Fruit fly (Drosophila melanogaster) whole organism, embryonic: ENCODE results near the gene CG5938.

Experiments used
- Bgb ChIP-seq: fragments of 200-800 bp; sonication (Bioruptor generic); IDR thresholded peaks from 2 replicates; pipeline ENCODE4 v1.3.6; 2022; ENCODE audit warnings: missing biosample characterization, missing genetic modification characterization; ENCODE audit not compliant: partially characterized antibody
- BtbVII ChIP-seq: fragments of 200-800 bp; sonication (Bioruptor generic); optimal IDR thresholded peaks from 3 replicates; lab custom pipeline; 2017; ENCODE audit warnings: missing biosample characterization, mild to moderate bottlenecking, missing genetic modification characterization
- CG10209 ChIP-seq: fragments of 200-800 bp; sonication (Bioruptor generic); optimal IDR thresholded peaks from 3 replicates; lab custom pipeline; 2017; ENCODE audit warnings: missing biosample characterization, mild to moderate bottlenecking, missing genetic modification characterization, missing genetic modification reagents
- CG10565 ChIP-seq: fragments of 200-800 bp; sonication (Bioruptor generic); optimal IDR thresholded peaks from 3 replicates; lab custom pipeline; 2016; ENCODE audit warnings: missing biosample characterization, mild to moderate bottlenecking, missing genetic modification characterization
- CG11696 ChIP-seq: fragments of 200-800 bp; sonication (Bioruptor generic); IDR thresholded peaks from 2 replicates; pipeline ENCODE4 v1.3.6; 2022; ENCODE audit warnings: missing biosample characterization, missing genetic modification characterization
- CG12155 ChIP-seq: fragments of 200-800 bp; sonication (Bioruptor generic); optimal IDR thresholded peaks from 3 replicates; lab custom pipeline; 2016; ENCODE audit warnings: missing biosample characterization, missing genetic modification characterization
- CG12219 ChIP-seq: fragments of 200-800 bp; sonication (Bioruptor generic); optimal IDR thresholded peaks from 3 replicates; lab custom pipeline; 2018; ENCODE audit warnings: missing biosample characterization, mild to moderate bottlenecking, missing genetic modification characterization
- CG12942 ChIP-seq: fragments of 200-800 bp; sonication (Bioruptor generic); optimal IDR thresholded peaks from 3 replicates; lab custom pipeline; 2016; ENCODE audit warnings: missing biosample characterization, missing genetic modification characterization
- CG13123 ChIP-seq: fragments of 200-800 bp; sonication (Bioruptor generic); optimal IDR thresholded peaks from 2 replicates; lab custom pipeline; 2016; ENCODE audit warnings: missing biosample characterization, missing genetic modification characterization
- CG13624 ChIP-seq: fragments of 200-800 bp; sonication (Bioruptor generic); optimal IDR thresholded peaks from 2 replicates; lab custom pipeline; 2016; ENCODE audit warnings: missing biosample characterization, missing genetic modification characterization
- CG17359 ChIP-seq: fragments of 200-800 bp; sonication (Bioruptor generic); optimal IDR thresholded peaks from 3 replicates; lab custom pipeline; 2018; ENCODE audit warnings: missing biosample characterization, mild to moderate bottlenecking, missing genetic modification characterization, moderate library complexity
- CG17385 ChIP-seq: fragments of 200-800 bp; sonication (Bioruptor generic); optimal IDR thresholded peaks from 3 replicates; lab custom pipeline; 2018; ENCODE audit warnings: missing biosample characterization, mild to moderate bottlenecking, missing genetic modification characterization
- CG1832 ChIP-seq: fragments of 200-800 bp; sonication (Bioruptor generic); optimal IDR thresholded peaks from 2 replicates; lab custom pipeline; 2017; ENCODE audit warnings: missing biosample characterization, mild to moderate bottlenecking, missing genetic modification characterization, inconsistent platforms
- CG32532 ChIP-seq: fragments of 200-800 bp; sonication (Bioruptor generic); IDR thresholded peaks from 2 replicates; pipeline ENCODE4 v1.3.6; 2022; ENCODE audit warnings: missing biosample characterization, missing genetic modification characterization
- CG4424 ChIP-seq: fragments of 200-800 bp; sonication (Bioruptor generic); optimal IDR thresholded peaks from 3 replicates; lab custom pipeline; 2016; ENCODE audit warnings: missing biosample characterization, missing genetic modification characterization
- CG4707 ChIP-seq: fragments of 200-800 bp; sonication (Bioruptor generic); optimal IDR thresholded peaks from 2 replicates; lab custom pipeline; 2018; ENCODE audit warnings: missing biosample characterization, mild to moderate bottlenecking, missing genetic modification characterization, moderate library complexity
- CG4820 ChIP-seq: fragments of 200-800 bp; sonication (Bioruptor generic); optimal IDR thresholded peaks from 3 replicates; lab custom pipeline; 2016; ENCODE audit warnings: missing biosample characterization, missing genetic modification characterization
- CG4854 ChIP-seq: fragments of 200-800 bp; sonication (Bioruptor generic); optimal IDR thresholded peaks from 2 replicates; lab custom pipeline; 2016; ENCODE audit warnings: missing biosample characterization, missing genetic modification characterization, inconsistent platforms
- CG7928 ChIP-seq: fragments of 200-800 bp; sonication (Bioruptor generic); optimal IDR thresholded peaks from 2 replicates; lab custom pipeline; 2017; ENCODE audit warnings: missing biosample characterization, mild to moderate bottlenecking, missing genetic modification characterization
- CG8944 ChIP-seq: fragments of 200-800 bp; sonication (Bioruptor generic); optimal IDR thresholded peaks from 3 replicates; lab custom pipeline; 2016; ENCODE audit warnings: missing biosample characterization, missing genetic modification characterization
- Doc2 ChIP-seq: fragments of 200-800 bp; sonication (Bioruptor generic); IDR thresholded peaks from 2 replicates; pipeline ENCODE4 v1.3.6; 2022; ENCODE audit warnings: missing biosample characterization, missing genetic modification characterization
- Doc3 ChIP-seq: fragments of 200-800 bp; sonication (Bioruptor generic); IDR thresholded peaks from 3 replicates; pipeline ENCODE4 v1.3.6; 2022; ENCODE audit warnings: missing biosample characterization, missing genetic modification characterization; ENCODE audit not compliant: partially characterized antibody
- Fer3 ChIP-seq: fragments of 200-800 bp; sonication (Bioruptor generic); optimal IDR thresholded peaks from 2 replicates; lab custom pipeline; 2018; ENCODE audit warnings: missing biosample characterization, mild to moderate bottlenecking, missing genetic modification characterization, moderate library complexity
- HHEX ChIP-seq: fragments of 200-800 bp; sonication (Bioruptor generic); optimal IDR thresholded peaks from 3 replicates; lab custom pipeline; 2017; ENCODE audit warnings: missing biosample characterization, mild to moderate bottlenecking, missing genetic modification characterization, missing genetic modification reagents
- HLH3B ChIP-seq: fragments of 200-800 bp; sonication (Bioruptor generic); IDR thresholded peaks from 2 replicates; pipeline ENCODE4 v1.3.6; 2022; ENCODE audit warnings: missing biosample characterization, missing genetic modification characterization
- HLH4C ChIP-seq: fragments of 200-800 bp; sonication (Bioruptor generic); IDR thresholded peaks from 3 replicates; pipeline ENCODE4 v1.3.6; 2022; ENCODE audit warnings: missing biosample characterization, missing genetic modification characterization; ENCODE audit not compliant: partially characterized antibody
- Hey ChIP-seq: fragments of 200-800 bp; sonication (Bioruptor generic); optimal IDR thresholded peaks from 3 replicates; lab custom pipeline; 2018; ENCODE audit warnings: missing biosample characterization, mild to moderate bottlenecking, missing genetic modification characterization
- Hr78 ChIP-seq, 2 experiments: fragments of 200-800 bp in 1 of 2; fragments of >200 bp in 1 of 2; sonication (Bioruptor generic) in 1 of 2; optimal IDR thresholded peaks; 2 replicates each; lab custom pipeline; 2017 to 2019; ENCODE audit warnings: missing biosample characterization in 2 of 2, missing genetic modification characterization in 2 of 2, mild to moderate bottlenecking in 1 of 2, moderate library complexity in 1 of 2
- MBD-R2 ChIP-seq: fragments of 200-800 bp; sonication (Bioruptor generic); IDR thresholded peaks from 2 replicates; pipeline ENCODE4 v1.3.6; 2022; ENCODE audit warnings: missing biosample characterization, missing genetic modification characterization
- Med ChIP-seq: fragments of 200-800 bp; sonication (Bioruptor generic); peaks from one replicate; lab custom pipeline; 2016; ENCODE audit warnings: missing biosample characterization, missing genetic modification characterization, mild to moderate bottlenecking, inconsistent platforms, moderate library complexity
- NC2β ChIP-seq: fragments of 200-800 bp; sonication (Bioruptor generic); optimal IDR thresholded peaks from 2 replicates; lab custom pipeline; 2016; ENCODE audit warnings: missing biosample characterization, missing genetic modification characterization
- Nf-YA ChIP-seq: fragments of 200-800 bp; sonication (Bioruptor generic); IDR thresholded peaks from 2 replicates; pipeline ENCODE4 v1.3.6; 2022; ENCODE audit warnings: missing biosample characterization, missing genetic modification characterization
- Oaz ChIP-seq: fragments of 200-800 bp; sonication (Bioruptor generic); IDR thresholded peaks from 2 replicates; pipeline ENCODE4 v1.3.6; 2022; ENCODE audit warnings: missing biosample characterization, missing genetic modification characterization
- Optix ChIP-seq: fragments of 200-800 bp; sonication (Bioruptor generic); IDR thresholded peaks from 3 replicates; pipeline ENCODE4 v1.3.6; 2022; ENCODE audit warnings: missing biosample characterization, missing genetic modification characterization
- Tbp ChIP-seq: fragments of >200 bp; optimal IDR thresholded peaks from 2 replicates; lab custom pipeline; 2018; ENCODE audit warnings: missing biosample characterization, missing genetic modification characterization
- bcd ChIP-seq: fragments of 200-800 bp; sonication (Bioruptor generic); optimal IDR thresholded peaks from 2 replicates; lab custom pipeline; 2017; ENCODE audit warnings: missing biosample characterization, mild to moderate bottlenecking, missing genetic modification characterization
- ci ChIP-seq: fragments of 200-800 bp; sonication (Bioruptor generic); IDR thresholded peaks from 3 replicates; pipeline ENCODE4 v1.3.6; 2022; ENCODE audit warnings: missing biosample characterization, missing genetic modification characterization
- crc ChIP-seq: fragments of 200-800 bp; sonication (Bioruptor generic); optimal IDR thresholded peaks from 2 replicates; lab custom pipeline; 2016; ENCODE audit warnings: missing biosample characterization, missing genetic modification characterization
- danr ChIP-seq: fragments of 200-800 bp; sonication (Bioruptor generic); IDR thresholded peaks from 2 replicates; pipeline ENCODE4 v1.3.6; 2022; ENCODE audit warnings: missing biosample characterization, missing genetic modification characterization
- eyg ChIP-seq: fragments of 200-800 bp; sonication (Bioruptor generic); optimal IDR thresholded peaks from 3 replicates; lab custom pipeline; 2016; ENCODE audit warnings: missing biosample characterization, missing genetic modification characterization
- fd96Cb ChIP-seq: fragments of 200-800 bp; sonication (Bioruptor generic); optimal IDR thresholded peaks from 2 replicates; lab custom pipeline; 2018; ENCODE audit warnings: missing biosample characterization, mild to moderate bottlenecking, missing genetic modification characterization, moderate library complexity
- hth ChIP-seq: fragments of >200 bp; optimal IDR thresholded peaks from 2 replicates; lab custom pipeline; 2017; ENCODE audit warnings: inconsistent platforms
- lab ChIP-seq: fragments of 200-800 bp; sonication (Bioruptor generic); optimal IDR thresholded peaks from 3 replicates; lab custom pipeline; 2017; ENCODE audit warnings: missing biosample characterization, missing genetic modification characterization, mild to moderate bottlenecking, moderate library complexity, missing genetic modification reagents
- lmd ChIP-seq: fragments of 200-800 bp; sonication (Bioruptor generic); IDR thresholded peaks from 2 replicates; pipeline ENCODE4 v1.3.6; 2022; ENCODE audit warnings: missing biosample characterization, missing genetic modification characterization
- luna ChIP-seq: fragments of 200-800 bp; sonication (Bioruptor generic); optimal IDR thresholded peaks from 2 replicates; lab custom pipeline; 2016; ENCODE audit warnings: missing biosample characterization, missing genetic modification characterization
- mirr ChIP-seq: fragments of 200-800 bp; sonication (Bioruptor generic); optimal IDR thresholded peaks from 3 replicates; lab custom pipeline; 2018; ENCODE audit warnings: missing biosample characterization, mild to moderate bottlenecking, missing genetic modification characterization
- sqz ChIP-seq: fragments of 200-800 bp; sonication (Bioruptor generic); optimal IDR thresholded peaks from 3 replicates; lab custom pipeline; 2018; ENCODE audit warnings: missing biosample characterization, mild to moderate bottlenecking, missing genetic modification characterization
- sug ChIP-seq: fragments of 200-800 bp; optimal IDR thresholded peaks from 2 replicates; lab custom pipeline; 2019; ENCODE audit warnings: missing biosample characterization, mild to moderate bottlenecking, missing genetic modification characterization, moderate library complexity

CG5938 gene

DNA sequence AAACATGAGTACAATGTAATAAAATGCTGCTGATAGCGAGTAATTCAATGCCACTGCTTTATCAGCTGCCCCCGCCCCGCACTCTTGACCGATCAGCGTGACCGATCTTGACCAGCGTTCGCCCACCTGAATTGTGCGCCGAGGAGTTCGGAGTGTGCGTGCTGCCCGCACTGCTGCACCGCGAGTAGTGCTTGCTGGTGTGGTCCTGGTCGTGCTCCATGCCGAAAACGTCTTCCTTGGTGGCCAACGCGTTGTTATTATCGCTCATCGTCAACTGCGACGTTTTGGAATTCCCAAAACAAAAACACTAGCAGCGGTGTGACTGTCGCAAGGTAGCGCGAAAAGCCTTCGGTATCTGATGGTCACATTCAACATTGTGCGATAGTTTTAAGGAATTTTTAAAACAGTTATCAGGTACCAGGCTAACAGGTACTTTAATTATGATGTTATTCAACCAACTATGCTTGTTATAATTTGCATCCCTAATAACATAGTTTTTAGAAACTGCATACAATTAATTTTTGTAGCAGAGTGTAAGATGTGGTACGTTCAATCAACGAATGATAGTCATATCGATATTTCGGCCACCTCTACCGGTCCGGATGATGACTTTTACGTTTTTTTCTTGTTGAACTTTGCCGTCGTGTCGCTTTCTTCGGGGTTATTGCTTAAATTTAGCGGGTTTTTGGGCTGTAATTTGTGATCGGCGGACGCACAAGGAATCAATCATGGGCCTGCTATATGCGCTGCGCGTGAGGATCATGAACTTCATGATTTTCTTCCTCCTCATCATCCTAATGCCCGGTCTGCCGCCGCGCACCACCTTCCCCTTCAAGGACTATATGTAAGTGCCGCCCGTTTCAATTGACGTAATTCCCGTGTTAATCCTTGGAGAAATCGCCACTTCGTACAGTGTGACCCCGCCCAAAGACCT lies 13.9 kb downstream of the CG5938 start, which contains the start of the genes bigmax and Hmu (continued):
- TF ChIP-seq Tbp (GFP tag; lab: Kevin White, UChicago) (no peak), Med (GFP tag; lab: Kevin White, UChicago) (peak; percentile 99), CG12219 (peak; percentile 51), CG4854 (GFP tag; lab: Kevin White, UChicago) (peak; percentile 69), CG7928 (peak; percentile 70), fd96Cb (tag; lab: Kevin White, UChicago) (peak; percentile 78), CG8944 (GFP tag; lab: Kevin White, UChicago) (peak; percentile 92), sqz (GFP tag; lab: Kevin White, UChicago) (peak; percentile 83), CG12942 (GFP tag; lab: Kevin White, UChicago) (peak; percentile 84), CG10565 (peak; percentile 36), MBD-R2 (GFP tag; lab: Robert Waterston, UW) (peak; percentile 88; the same call in 1 of the 2 replicates), CG12155 (GFP tag; lab: Kevin White, UChicago) (peak; percentile 86), sug (tag; lab: Kevin White, UChicago) (peak; percentile 83), lmd (GFP tag; lab: Robert Waterston, UW) (peak; percentile 85), Hey (tag; lab: Kevin White, UChicago) (no peak), hth (lab: Kevin White, UChicago) (no peak), CG10209 (GFP tag; lab: Kevin White, UChicago) (peak; percentile 76), CG4707 (no peak), Oaz (GFP tag; lab: Robert Waterston, UW) (peak; percentile 72), eyg (GFP tag; lab: Kevin White, UChicago) (peak; percentile 81), Bgb (GFP tag; lab: Robert Waterston, UW) (peak; percentile 85), CG4820 (GFP tag; lab: Kevin White, UChicago) (peak; percentile 82), CG4424 (peak; percentile 81), Hr78 (GFP tag; optimal IDR thresholded peaks at IDR 0.05; lab: Kevin White, UChicago) (peak in 1 of 2 experiments; percentile 80), Doc2 (peak; percentile 55; the same call in 1 of the 2 replicates), BtbVII (GFP tag; lab: Kevin White, UChicago) (peak; percentile 27), Optix (GFP tag; lab: Robert Waterston, UW) (peak; percentile 74; the same call in 2 of the 3 replicates), bcd (GFP tag; lab: Kevin White, UChicago) (peak; percentile 73), Doc3 (GFP tag; lab: Robert Waterston, UW) (peak; percentile 95), CG1832 (no peak), CG17359 (tag; lab: Kevin White, UChicago) (peak; percentile 81), Fer3 (tag; lab: Kevin White, UChicago) (peak; percentile 85), NC2β (GFP tag; lab: Kevin White, UChicago) (peak; percentile 83), HHEX (GFP tag; lab: Kevin White, UChicago) (peak; percentile 74), Nf-YA (GFP tag; lab: Robert Waterston, UW) (peak; percentile 45; the same call in 1 of the 2 replicates), mirr (GFP tag; lab: Kevin White, UChicago) (peak; percentile 92), lab (GFP tag; lab: Kevin White, UChicago) (peak; percentile 89), HLH4C (GFP tag; lab: Robert Waterston, UW) (peak; percentile 83), CG13123 (GFP tag; lab: Kevin White, UChicago) (peak; percentile 82), ci (peak; percentile 92), HLH3B (GFP tag; lab: Robert Waterston, UW) (peak; percentile 80), crc (GFP tag; lab: Kevin White, UChicago) (peak; percentile 88), CG32532 (GFP tag; lab: Robert Waterston, UW) (peak; percentile 91), CG13624 (GFP tag; lab: Kevin White, UChicago) (peak; percentile 97), CG17385 (GFP tag; lab: Kevin White, UChicago) (peak; percentile 63), danr (GFP tag; lab: Robert Waterston, UW) (peak; percentile 48; the same call in 1 of the 2 replicates), luna (GFP tag; lab: Kevin White, UChicago) (peak; percentile 83), CG11696 (GFP tag; lab: Robert Waterston, UW) (no peak)
